Fruit fly (Drosophila melanogaster) whole organism, embryonic: Measurements from ENCODE around the gene Rim2.

Experiments
- Abd-B ChIP-seq: fragments of 200-800 bp; sonication (Bioruptor generic); optimal IDR thresholded peaks from 2 replicates; lab custom pipeline; 2018; ENCODE audit warnings: missing biosample characterization, mild to moderate bottlenecking, missing genetic modification characterization, moderate library complexity
- Atf-2 ChIP-seq: fragments of 200-800 bp; sonication (Bioruptor generic); optimal IDR thresholded peaks from 2 replicates; lab custom pipeline; 2016; ENCODE audit warnings: missing biosample characterization, missing genetic modification characterization
- C15 ChIP-seq: fragments of 200-800 bp; sonication (Bioruptor generic); IDR thresholded peaks from 3 replicates; pipeline ENCODE4 v1.3.6; 2022; ENCODE audit warnings: missing biosample characterization, missing genetic modification characterization
- CG10979 ChIP-seq: fragments of 200-800 bp; sonication (Bioruptor generic); optimal IDR thresholded peaks from 2 replicates; lab custom pipeline; 2018; ENCODE audit warnings: missing biosample characterization, mild to moderate bottlenecking, missing genetic modification characterization, moderate library complexity
- CG12942 ChIP-seq: fragments of 200-800 bp; sonication (Bioruptor generic); optimal IDR thresholded peaks from 3 replicates; lab custom pipeline; 2016; ENCODE audit warnings: missing biosample characterization, missing genetic modification characterization
- CG16813 ChIP-seq: fragments of 200-800 bp; sonication (Bioruptor generic); IDR thresholded peaks from 3 replicates; pipeline ENCODE4 v1.3.6; 2022; ENCODE audit warnings: missing biosample characterization, missing genetic modification characterization; ENCODE audit not compliant: partially characterized antibody
- CG16815 ChIP-seq: fragments of 200-800 bp; sonication (Bioruptor generic); optimal IDR thresholded peaks from 3 replicates; lab custom pipeline; 2017; ENCODE audit warnings: missing biosample characterization, mild to moderate bottlenecking, missing genetic modification characterization
- CG17612 ChIP-seq: fragments of 200-800 bp; sonication (Bioruptor generic); IDR thresholded peaks from 2 replicates; pipeline ENCODE4 v1.3.6; 2022; ENCODE audit warnings: missing biosample characterization, missing genetic modification characterization
- CG2129 ChIP-seq: fragments of 200-800 bp; sonication (Bioruptor generic); IDR thresholded peaks from 2 replicates; pipeline ENCODE4 v1.3.6; 2022; ENCODE audit warnings: missing biosample characterization, missing genetic modification characterization; ENCODE audit not compliant: partially characterized antibody
- CG30403 ChIP-seq: fragments of 200-800 bp; sonication (Bioruptor generic); optimal IDR thresholded peaks from 3 replicates; lab custom pipeline; 2016; ENCODE audit warnings: missing biosample characterization, missing genetic modification characterization
- CG33213 ChIP-seq: fragments of 200-800 bp; sonication (Bioruptor generic); optimal IDR thresholded peaks from 3 replicates; lab custom pipeline; 2016; ENCODE audit warnings: missing biosample characterization, missing genetic modification characterization
- CG3726 ChIP-seq: fragments of 200-800 bp; sonication (Bioruptor generic); IDR thresholded peaks from 3 replicates; pipeline ENCODE4, ENCODE4 v1.3.6; 2022; ENCODE audit warnings: missing biosample characterization, missing genetic modification characterization
- CG4328 ChIP-seq: fragments of 200-800 bp; sonication (Bioruptor generic); optimal IDR thresholded peaks from 3 replicates; lab custom pipeline; 2017; ENCODE audit warnings: missing biosample characterization, missing genetic modification reagents, missing genetic modification characterization
- CG6654 ChIP-seq: fragments of 200-800 bp; sonication (Bioruptor generic); optimal IDR thresholded peaks from 2 replicates; lab custom pipeline; 2017; ENCODE audit warnings: missing biosample characterization, mild to moderate bottlenecking, missing genetic modification characterization
- CG6689 ChIP-seq: fragments of 200-800 bp; sonication (Bioruptor generic); IDR thresholded peaks from 2 replicates; pipeline ENCODE4 v1.3.6; 2022; ENCODE audit warnings: missing biosample characterization, missing genetic modification characterization
- CG8290 ChIP-seq, 3 experiments: fragments of 200-800 bp; sonication (Bioruptor generic); optimal IDR thresholded peaks; 2 replicates each; lab custom pipeline; 2016 to 2019; ENCODE audit warnings: missing biosample characterization in 3 of 3, missing genetic modification characterization in 3 of 3, mild to moderate bottlenecking in 2 of 3, moderate library complexity in 1 of 3
- CG9437 ChIP-seq: fragments of 200-800 bp; sonication (Bioruptor generic); optimal IDR thresholded peaks from 2 replicates; lab custom pipeline; 2018; ENCODE audit warnings: missing biosample characterization, mild to moderate bottlenecking, missing genetic modification characterization
- CTCF ChIP-seq: fragments of 200-800 bp; sonication (Bioruptor generic); optimal IDR thresholded peaks from 2 replicates; lab custom pipeline; 2017; ENCODE audit warnings: missing biosample characterization, mild to moderate bottlenecking, missing genetic modification characterization, moderate library complexity
- Camta ChIP-seq: fragments of 200-800 bp; sonication (Bioruptor generic); optimal IDR thresholded peaks from 2 replicates; lab custom pipeline; 2016; ENCODE audit warnings: missing biosample characterization, missing genetic modification characterization
- D ChIP-seq, 2 experiments: fragments of 200-800 bp in 1 of 2; fragments of >200 bp in 1 of 2; sonication (Bioruptor generic) in 1 of 2; optimal IDR thresholded peaks; 2 replicates in 1 of 2; 3 replicates in 1 of 2; lab custom pipeline; 2017; ENCODE audit warnings: mild to moderate bottlenecking in 1 of 2, missing biosample characterization in 1 of 2, missing genetic modification characterization in 1 of 2, missing genetic modification reagents in 1 of 2
- E2f1 ChIP-seq: fragments of 200-800 bp; sonication (Bioruptor generic); IDR thresholded peaks from 2 replicates; pipeline ENCODE4 v1.3.6; 2022; ENCODE audit warnings: missing biosample characterization, missing genetic modification characterization
- Eip74EF ChIP-seq, 2 experiments: fragments of 200-800 bp in 1 of 2; fragments of >200 bp in 1 of 2; sonication (Bioruptor generic) in 1 of 2; optimal IDR thresholded peaks; 2 replicates each; lab custom pipeline; 2017 to 2019; ENCODE audit warnings: missing biosample characterization in 2 of 2, missing genetic modification characterization in 2 of 2, mild to moderate bottlenecking in 1 of 2, moderate library complexity in 1 of 2
- GATAe ChIP-seq: fragments of 200-800 bp; sonication (Bioruptor generic); conservative IDR thresholded peaks from 2 replicates; pipeline ENCODE4 v1.3.6; 2022; ENCODE audit warnings: missing biosample characterization, missing genetic modification characterization
- H15 ChIP-seq: fragments of 200-800 bp; sonication (Bioruptor generic); IDR thresholded peaks from 3 replicates; pipeline ENCODE4 v1.3.6; 2022; ENCODE audit warnings: missing biosample characterization, missing genetic modification characterization
- HmgZ ChIP-seq: fragments of 200-800 bp; sonication (Bioruptor generic); optimal IDR thresholded peaks from 2 replicates; lab custom pipeline; 2018; ENCODE audit warnings: missing biosample characterization, mild to moderate bottlenecking, missing genetic modification characterization
- Oli ChIP-seq: fragments of 200-800 bp; sonication (Bioruptor generic); optimal IDR thresholded peaks from 2 replicates; lab custom pipeline; 2018; ENCODE audit warnings: missing biosample characterization, mild to moderate bottlenecking, missing genetic modification characterization, moderate library complexity
- Optix ChIP-seq: fragments of 200-800 bp; sonication (Bioruptor generic); IDR thresholded peaks from 3 replicates; pipeline ENCODE4 v1.3.6; 2022; ENCODE audit warnings: missing biosample characterization, missing genetic modification characterization
- Vsx1 ChIP-seq: fragments of 200-800 bp; sonication (Bioruptor generic); optimal IDR thresholded peaks from 2 replicates; lab custom pipeline; 2017; ENCODE audit warnings: missing biosample characterization, mild to moderate bottlenecking, missing genetic modification characterization, missing genetic modification reagents
- Xrp1 ChIP-seq: fragments of 200-800 bp; sonication (Bioruptor generic); IDR thresholded peaks from 2 replicates; pipeline ENCODE4 v1.3.6; 2022; ENCODE audit warnings: missing biosample characterization, missing genetic modification characterization
- chn ChIP-seq: fragments of 200-800 bp; sonication (Bioruptor generic); optimal IDR thresholded peaks from 2 replicates; lab custom pipeline; 2016; ENCODE audit warnings: missing biosample characterization, missing genetic modification characterization
- crc ChIP-seq: fragments of 200-800 bp; sonication (Bioruptor generic); optimal IDR thresholded peaks from 2 replicates; lab custom pipeline; 2016; ENCODE audit warnings: missing biosample characterization, missing genetic modification characterization
- crp ChIP-seq, 2 experiments: fragments of 200-800 bp; sonication (Bioruptor generic); optimal IDR thresholded peaks; 2 replicates in 1 of 2; 3 replicates in 1 of 2; lab custom pipeline; 2017; ENCODE audit warnings: missing biosample characterization in 2 of 2, missing genetic modification characterization in 2 of 2, mild to moderate bottlenecking in 1 of 2, moderate library complexity in 1 of 2
- dmrt11E ChIP-seq: fragments of 200-800 bp; sonication (Bioruptor generic); optimal IDR thresholded peaks from 3 replicates; lab custom pipeline; 2018; ENCODE audit warnings: missing biosample characterization, mild to moderate bottlenecking, missing genetic modification characterization, moderate library complexity
- gfzf ChIP-seq: fragments of 200-800 bp; sonication (Bioruptor generic); optimal IDR thresholded peaks from 2 replicates; lab custom pipeline; 2016; ENCODE audit warnings: missing biosample characterization, mild to moderate bottlenecking, missing genetic modification characterization, moderate library complexity
- hkb ChIP-seq, 2 experiments: fragments of 200-800 bp in 1 of 2; fragments of >200 bp in 1 of 2; sonication (Bioruptor generic) in 1 of 2; IDR thresholded peaks in 1 of 2; optimal IDR thresholded peaks in 1 of 2; 2 replicates each; pipeline versions ENCODE4 v1.3.6 to Lab custom; 2017 to 2022; ENCODE audit warnings: missing biosample characterization in 1 of 2, missing genetic modification characterization in 1 of 2
- lab ChIP-seq: fragments of 200-800 bp; sonication (Bioruptor generic); optimal IDR thresholded peaks from 3 replicates; lab custom pipeline; 2017; ENCODE audit warnings: missing biosample characterization, missing genetic modification characterization, mild to moderate bottlenecking, moderate library complexity, missing genetic modification reagents
- lilli ChIP-seq: fragments of 200-800 bp; sonication (Bioruptor generic); optimal IDR thresholded peaks from 3 replicates; lab custom pipeline; 2016; ENCODE audit warnings: missing biosample characterization, missing genetic modification characterization
- nom ChIP-seq: fragments of 200-800 bp; sonication (Bioruptor generic); optimal IDR thresholded peaks from 2 replicates; lab custom pipeline; 2017; ENCODE audit warnings: missing biosample characterization, missing genetic modification characterization, mild to moderate bottlenecking, moderate library complexity, missing genetic modification reagents
- pfk ChIP-seq: fragments of 200-800 bp; sonication (Bioruptor generic); optimal IDR thresholded peaks from 2 replicates; lab custom pipeline; 2018; ENCODE audit warnings: missing biosample characterization, mild to moderate bottlenecking, missing genetic modification characterization, moderate library complexity
- pho ChIP-seq: fragments of 200-800 bp; sonication (Bioruptor generic); optimal IDR thresholded peaks from 2 replicates; lab custom pipeline; 2016; ENCODE audit warnings: missing biosample characterization, missing genetic modification characterization
- pros ChIP-seq: fragments of 200-800 bp; sonication (Bioruptor generic); optimal IDR thresholded peaks from 3 replicates; lab custom pipeline; 2019; ENCODE audit warnings: missing biosample characterization, mild to moderate bottlenecking, missing genetic modification characterization, moderate library complexity
- run ChIP-seq: fragments of 200-800 bp; sonication (Bioruptor generic); optimal IDR thresholded peaks from 3 replicates; lab custom pipeline; 2018; ENCODE audit warnings: missing biosample characterization, mild to moderate bottlenecking, missing genetic modification characterization
- sima ChIP-seq: fragments of 200-800 bp; sonication (Bioruptor generic); optimal IDR thresholded peaks from 2 replicates; lab custom pipeline; 2016; ENCODE audit warnings: missing biosample characterization, missing genetic modification characterization
- sisA ChIP-seq: fragments of 200-800 bp; sonication (Bioruptor generic); IDR thresholded peaks from 2 replicates; pipeline ENCODE4 v1.3.6; 2022; ENCODE audit warnings: missing biosample characterization, missing genetic modification characterization
- ssp ChIP-seq: fragments of 200-800 bp; sonication (Bioruptor generic); IDR thresholded peaks from 2 replicates; pipeline ENCODE4 v1.3.6; 2022; ENCODE audit warnings: missing biosample characterization, missing genetic modification characterization
- trh ChIP-seq: fragments of 200-800 bp; sonication (Bioruptor generic); optimal IDR thresholded peaks from 2 replicates; lab custom pipeline; 2016; ENCODE audit warnings: missing biosample characterization, missing genetic modification characterization
- unc-4 ChIP-seq: fragments of 200-800 bp; sonication (Bioruptor generic); IDR thresholded peaks from 2 replicates; pipeline ENCODE4 v1.3.6; 2022; ENCODE audit warnings: missing biosample characterization, missing genetic modification characterization; ENCODE audit not compliant: partially characterized antibody
- vnd ChIP-seq: fragments of 200-800 bp; sonication (Bioruptor generic); IDR thresholded peaks from 3 replicates; pipeline ENCODE4 v1.3.6; 2022; ENCODE audit warnings: missing biosample characterization, missing genetic modification characterization; ENCODE audit not compliant: partially characterized antibody

The Rim2 gene

DNA sequence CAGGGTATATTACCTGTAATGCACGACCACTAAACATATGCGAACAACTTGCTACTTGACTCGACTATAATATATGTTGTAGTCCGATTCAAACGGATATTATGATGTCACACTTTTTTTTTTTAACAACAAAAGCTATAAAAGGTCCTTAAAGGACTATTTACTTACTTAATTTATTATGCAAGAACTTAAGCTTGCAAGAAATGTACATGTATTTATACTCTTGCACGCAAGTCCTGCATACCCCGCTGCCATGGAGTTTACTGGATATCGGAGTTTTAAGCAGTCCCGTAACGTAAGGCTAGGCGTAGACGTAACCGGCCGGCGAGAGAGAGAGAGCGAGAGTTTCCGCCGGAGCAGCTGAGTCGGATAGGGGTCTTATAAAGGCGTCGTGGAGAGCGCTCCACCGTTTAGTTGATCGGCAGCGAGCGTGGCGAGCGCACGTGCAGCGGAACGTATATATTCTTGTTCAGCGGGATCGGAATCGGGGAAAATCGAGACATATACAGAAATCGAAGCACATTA is 12.9 kb upstream of the Rim2 start (continued):
- TF ChIP-seq CG17612 (GFP tag; lab: Robert Waterston, UW) (peak; percentile 59; the same call in 1 of the 2 replicates), trh (GFP tag; lab: Kevin White, UChicago) (peak; percentile 64), lab (peak; percentile 88), CG4328 (GFP tag; lab: Kevin White, UChicago) (no peak), run (tag; lab: Kevin White, UChicago) (peak; percentile 71), crc (GFP tag; lab: Kevin White, UChicago) (peak; percentile 82), CG3726 (peak; percentile 59; the same call in 2 of the 3 replicates), hkb (optimal IDR thresholded peaks at IDR 0.05; lab: Kevin White, UChicago) (no peak), hkb (GFP tag; IDR thresholded peaks at IDR 0.05; lab: Robert Waterston, UW) (peak; percentile 84), Abd-B (GFP tag; lab: Kevin White, UChicago) (peak; percentile 90), Camta (GFP tag; lab: Kevin White, UChicago) (peak; percentile 93), CG16815 (GFP tag; lab: Kevin White, UChicago) (peak; percentile 90), CG6689 (GFP tag; lab: Robert Waterston, UW) (peak; percentile 90), nom (peak; percentile 12), CG12942 (GFP tag; lab: Kevin White, UChicago) (peak; percentile 92), CTCF (peak; percentile 17), CG6654 (GFP tag; lab: Kevin White, UChicago) (peak; percentile 58), unc-4 (GFP tag; lab: Robert Waterston, UW) (0 out of 2 replicates have a peak, but pooled peaks have one; percentile 32), chn (peak; percentile 93), GATAe (GFP tag; lab: Robert Waterston, UW) (peak; percentile 51; the same call in 1 of the 2 replicates), CG9437 (GFP tag; lab: Kevin White, UChicago) (peak; percentile 99), crp (GFP tag; optimal IDR thresholded peaks at IDR 0.05; lab: Kevin White, UChicago) (peak in 1 of 2 experiments; percentile 53), C15 (GFP tag; lab: Robert Waterston, UW) (no peak), pfk (no peak), ssp (peak; percentile 79), CG8290 (GFP tag; optimal IDR thresholded peaks at IDR 0.05; lab: Kevin White, UChicago) (peak; percentile 60), CG8290 (tag; optimal IDR thresholded peaks at IDR 0.05; lab: Kevin White, UChicago) (peak in 1 of 2 experiments; percentile 44), D (optimal IDR thresholded peaks at IDR 0.05; lab: Kevin White, UChicago) (no peak), D (GFP tag; optimal IDR thresholded peaks at IDR 0.05; lab: Kevin White, UChicago) (peak; percentile 88), E2f1 (GFP tag; lab: Robert Waterston, UW) (peak; percentile 83), Oli (tag; lab: Kevin White, UChicago) (peak; percentile 93), sima (GFP tag; lab: Kevin White, UChicago) (peak; percentile 36), Optix (peak; percentile 80; the same call in 2 of the 3 replicates), dmrt11E (tag; lab: Kevin White, UChicago) (peak; percentile 84), Xrp1 (GFP tag; lab: Robert Waterston, UW) (peak; percentile 89), vnd (GFP tag; lab: Robert Waterston, UW) (no peak), pros (no peak), CG30403 (GFP tag; lab: Kevin White, UChicago) (peak; percentile 95), Eip74EF (GFP tag; optimal IDR thresholded peaks at IDR 0.05; lab: Kevin White, UChicago) (peak in 1 of 2 experiments; percentile 84), sisA (GFP tag; lab: Robert Waterston, UW) (peak; percentile 91), CG16813 (GFP tag; lab: Robert Waterston, UW) (no peak), H15 (peak; percentile 76), pho (GFP tag; lab: Kevin White, UChicago) (peak; percentile 86), HmgZ (tag; lab: Kevin White, UChicago) (peak; percentile 70), CG2129 (GFP tag; lab: Robert Waterston, UW) (no peak), Vsx1 (peak; percentile 56), Atf-2 (GFP tag; lab: Kevin White, UChicago) (peak; percentile 87), CG10979 (tag; lab: Kevin White, UChicago) (peak; percentile 88), CG33213 (GFP tag; lab: Kevin White, UChicago) (peak; percentile 66), gfzf (GFP tag; lab: Kevin White, UChicago) (no peak), lilli (peak; percentile 92)
